Fruit fly (Drosophila melanogaster): ENCODE results near the gene twit.

Gene twit

dm6 chr2L:20880476-20880875, 28.1 kb downstream of the twit start:
- no peak for TF ChIP-seq CG17801 (GFP tag; optimal IDR thresholded peaks at IDR 0.05; ENCODE audit: partially characterized antibody)

- TF ChIP-seq CG17801 (GFP tag; optimal IDR thresholded peaks at IDR 0.05; ENCODE audit: partially characterized antibody) = no peak
Observed at dm6 chr2L:20881353-20882079, 29.1 kb downstream of the twit start.

DNA sequence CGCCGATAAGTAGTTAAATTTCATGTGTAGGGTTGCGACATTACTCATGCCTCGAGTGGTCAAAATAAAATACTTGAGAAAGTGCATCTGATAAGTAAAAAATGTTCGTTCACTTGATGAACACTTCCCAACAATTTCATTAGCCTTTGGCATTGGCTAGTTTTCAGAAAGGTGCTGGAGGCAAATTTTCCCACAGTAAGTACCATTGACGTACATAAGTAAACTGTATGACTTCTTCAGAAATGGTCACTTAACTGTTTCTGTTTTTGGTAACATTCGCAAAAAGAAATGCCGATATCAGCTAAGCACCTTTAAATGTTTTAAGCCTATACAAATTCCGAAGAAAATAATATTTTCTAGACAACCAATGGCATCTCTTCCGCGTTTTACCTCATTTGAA, 30.7 kb downstream of the twit start:
- no peak for TF ChIP-seq CG17801 (GFP tag; optimal IDR thresholded peaks at IDR 0.05; ENCODE audit: partially characterized antibody)

dm6 chr2L:20883624-20884220, 31.3 kb downstream of the twit start:
- no peak for TF ChIP-seq CG17801 (GFP tag; optimal IDR thresholded peaks at IDR 0.05; ENCODE audit: partially characterized antibody)

DNA sequence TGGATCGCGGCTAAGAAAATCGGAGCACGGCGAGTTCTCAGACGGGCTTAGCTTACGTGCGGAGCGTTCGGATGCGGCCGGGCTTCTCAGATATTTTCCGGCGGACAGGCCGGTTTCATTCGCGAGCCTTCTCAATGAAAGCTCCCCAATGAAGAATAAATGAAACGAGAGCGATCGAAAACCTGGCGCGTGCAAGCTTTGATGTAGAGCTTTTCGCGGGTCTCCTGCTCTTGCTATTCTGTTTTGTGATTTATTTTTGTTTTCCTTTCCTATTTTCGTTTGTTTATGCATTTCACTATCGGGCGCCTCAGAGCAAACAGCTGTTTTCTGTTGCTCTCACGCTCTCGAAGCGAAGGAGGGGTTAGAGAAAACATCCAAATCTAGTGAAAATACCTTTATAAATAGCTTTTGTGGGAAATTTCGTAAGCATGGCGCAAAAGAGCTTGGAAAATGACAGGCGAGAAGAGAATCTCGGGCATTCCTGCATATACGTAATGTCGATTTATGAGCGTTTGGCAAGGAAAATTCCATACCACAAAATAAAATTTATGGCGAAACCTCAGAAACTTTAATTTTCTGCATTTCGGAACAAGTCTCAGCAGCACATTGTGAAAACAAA, 33.6 kb downstream of the twit start:
- TF ChIP-seq CG17801 (GFP tag; optimal IDR thresholded peaks at IDR 0.05; ENCODE audit: partially characterized antibody) = no peak

DNA sequence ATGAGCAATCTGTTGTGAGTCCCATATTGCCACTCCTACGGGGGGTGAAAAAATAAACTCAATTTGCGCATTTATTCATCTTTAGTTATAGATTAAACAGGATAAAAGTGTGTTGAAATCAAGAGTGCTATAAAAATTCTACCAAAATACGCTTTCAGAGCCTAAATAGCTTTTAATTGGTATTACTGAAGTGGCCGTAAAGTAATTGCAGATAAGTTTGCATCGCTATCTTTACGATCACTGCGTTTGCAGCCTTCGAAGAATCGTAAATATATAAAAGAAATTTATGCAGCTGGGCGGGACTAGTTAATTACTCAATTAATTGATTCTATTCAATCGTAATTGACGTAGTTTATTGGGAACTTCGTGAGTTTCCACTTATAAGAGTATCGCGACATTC, 34.9 kb downstream of the twit start:
- TF ChIP-seq CG17801 (GFP tag; optimal IDR thresholded peaks at IDR 0.05; ENCODE audit: partially characterized antibody) = no peak

- no peak for TF ChIP-seq CG17801 (GFP tag; optimal IDR thresholded peaks at IDR 0.05; ENCODE audit: partially characterized antibody)
Observed at dm6 chr2L:20889857-20890606, 37.7 kb downstream of the twit start.

dm6 chr2L:20891188-20891587, 38.8 kb downstream of the twit start:
- TF ChIP-seq CG17801 (GFP tag; optimal IDR thresholded peaks at IDR 0.05; ENCODE audit: partially characterized antibody) = peak; percentile 47

- no peak for TF ChIP-seq CG17801 (GFP tag; optimal IDR thresholded peaks at IDR 0.05; ENCODE audit: partially characterized antibody)
Observed at dm6 chr2L:20896681-20897341, 44.4 kb downstream of the twit start.

dm6 chr2L:20898478-20899075, 46.2 kb downstream of the twit start:
- no peak for TF ChIP-seq CG17801 (GFP tag; optimal IDR thresholded peaks at IDR 0.05; ENCODE audit: partially characterized antibody)

DNA sequence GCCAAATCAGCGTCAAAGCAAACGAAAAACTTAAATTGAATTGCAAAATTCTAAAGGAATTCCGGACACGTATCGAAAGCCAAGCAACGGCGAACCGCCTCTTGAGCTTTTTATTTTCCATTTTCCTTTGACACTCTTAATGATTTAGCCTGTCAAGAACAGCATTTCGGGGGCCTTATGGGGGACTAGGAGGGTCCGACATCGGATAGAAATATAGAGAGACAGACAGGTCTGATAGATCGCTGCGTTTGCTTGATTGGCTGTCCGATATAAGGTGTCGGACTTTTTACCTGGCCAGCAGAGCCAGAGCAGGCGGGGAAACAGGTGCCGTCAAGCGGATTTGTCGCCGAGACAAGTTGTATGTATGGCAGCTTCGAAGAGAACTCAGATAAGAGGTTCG, 51.9 kb downstream of the twit start:
- TF ChIP-seq CG17801 (GFP tag; optimal IDR thresholded peaks at IDR 0.05; ENCODE audit: partially characterized antibody) = no peak

DNA sequence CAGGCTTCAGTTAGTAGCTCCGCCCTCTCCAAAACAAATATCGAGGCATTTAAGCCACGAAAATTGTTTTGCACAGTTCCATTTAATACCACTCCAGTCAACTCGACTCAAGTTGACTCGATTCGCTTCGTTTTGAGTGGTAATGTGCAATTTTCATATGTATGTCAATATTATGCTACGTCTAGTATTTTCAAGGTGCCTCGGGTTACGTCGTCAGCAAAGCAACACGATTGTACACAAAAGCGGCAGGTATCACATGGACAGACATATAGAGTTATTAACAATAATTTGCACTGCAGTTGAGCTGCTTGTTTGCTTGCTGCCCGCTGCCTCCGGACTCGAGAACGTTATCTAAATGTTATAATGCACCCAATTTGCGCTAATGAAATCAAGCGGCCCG, 52.6 kb downstream of the twit start:
- no peak for TF ChIP-seq CG17801 (GFP tag; optimal IDR thresholded peaks at IDR 0.05; ENCODE audit: partially characterized antibody)

Measured in ovary, adult (tissue).